Fruit fly (Drosophila melanogaster) whole organism, prepupa: ENCODE results near the gene Exn.

Experiments
- Blimp-1 ChIP-seq: fragments of 200-800 bp; sonication (Bioruptor generic); optimal IDR thresholded peaks from 3 replicates; lab custom pipeline; 2017; ENCODE audit warnings: missing biosample characterization, missing genetic modification characterization, mild to moderate bottlenecking, moderate library complexity, missing genetic modification reagents
- CG10631 ChIP-seq: fragments of 200-800 bp; sonication (Bioruptor generic); optimal IDR thresholded peaks from 2 replicates; lab custom pipeline; 2016; ENCODE audit warnings: missing biosample characterization, missing genetic modification characterization
- CG10669 ChIP-seq: fragments of 200-800 bp; sonication (Bioruptor generic); optimal IDR thresholded peaks from 3 replicates; lab custom pipeline; 2018; ENCODE audit warnings: missing biosample characterization, mild to moderate bottlenecking, missing genetic modification characterization, moderate library complexity
- CG11294 ChIP-seq: fragments of 200-800 bp; sonication (Bioruptor generic); IDR thresholded peaks from 2 replicates; pipeline ENCODE4 v1.3.6; 2022; ENCODE audit warnings: missing biosample characterization, missing genetic modification characterization
- CG11902 ChIP-seq: fragments of 200-800 bp; sonication (Bioruptor generic); optimal IDR thresholded peaks from 3 replicates; lab custom pipeline; 2016; ENCODE audit warnings: missing biosample characterization, missing genetic modification characterization
- CG15336 ChIP-seq: fragments of 200-800 bp; sonication (Bioruptor generic); IDR thresholded peaks from 2 replicates; pipeline ENCODE4 v1.3.6; 2022; ENCODE audit warnings: missing biosample characterization, missing genetic modification characterization
- CG1621 ChIP-seq: fragments of 200-800 bp; sonication (Bioruptor generic); optimal IDR thresholded peaks from 3 replicates; lab custom pipeline; 2018; ENCODE audit warnings: missing biosample characterization, mild to moderate bottlenecking, missing genetic modification characterization
- CG3032 ChIP-seq: fragments of 200-800 bp; optimal IDR thresholded peaks from 2 replicates; lab custom pipeline; 2019; ENCODE audit warnings: missing biosample characterization, mild to moderate bottlenecking, missing genetic modification characterization, moderate library complexity
- CG31627 ChIP-seq: fragments of 200-800 bp; sonication (Bioruptor generic); optimal IDR thresholded peaks from 3 replicates; lab custom pipeline; 2016; ENCODE audit warnings: missing biosample characterization, missing genetic modification characterization
- CG32006 ChIP-seq: fragments of 200-800 bp; sonication (Bioruptor generic); optimal IDR thresholded peaks from 3 replicates; lab custom pipeline; 2017; ENCODE audit warnings: missing biosample characterization, mild to moderate bottlenecking, missing genetic modification characterization
- CG34406 ChIP-seq: fragments of 200-800 bp; sonication (Bioruptor generic); optimal IDR thresholded peaks from 3 replicates; lab custom pipeline; 2016; ENCODE audit warnings: missing biosample characterization, missing genetic modification characterization
- CG3919 ChIP-seq: fragments of 200-800 bp; sonication (Bioruptor generic); optimal IDR thresholded peaks from 3 replicates; lab custom pipeline; 2016; ENCODE audit warnings: missing biosample characterization, missing genetic modification characterization
- CG4318 ChIP-seq: fragments of 200-800 bp; sonication (Bioruptor generic); optimal IDR thresholded peaks from 3 replicates; lab custom pipeline; 2017; ENCODE audit warnings: missing biosample characterization, mild to moderate bottlenecking, missing genetic modification characterization
- CG6276 ChIP-seq: fragments of 200-800 bp; sonication (Bioruptor generic); optimal IDR thresholded peaks from 2 replicates; lab custom pipeline; 2017; ENCODE audit warnings: missing biosample characterization, mild to moderate bottlenecking, missing genetic modification characterization
- CG6808 ChIP-seq: fragments of 200-800 bp; sonication (Bioruptor generic); optimal IDR thresholded peaks from 3 replicates; lab custom pipeline; 2017; ENCODE audit warnings: missing biosample characterization, missing genetic modification characterization, mild to moderate bottlenecking, moderate library complexity, missing genetic modification reagents
- CG6854 ChIP-seq: fragments of 200-800 bp; sonication (Bioruptor generic); optimal IDR thresholded peaks from 2 replicates; lab custom pipeline; 2017; ENCODE audit warnings: missing biosample characterization, mild to moderate bottlenecking, missing genetic modification characterization
- CG7368 ChIP-seq: fragments of 200-800 bp; sonication (Bioruptor generic); optimal IDR thresholded peaks from 3 replicates; lab custom pipeline; 2016; ENCODE audit warnings: missing biosample characterization, missing genetic modification characterization
- CG8119 ChIP-seq: fragments of 200-800 bp; sonication (Bioruptor generic); IDR thresholded peaks from 3 replicates; pipeline ENCODE4 v1.3.6; 2022; ENCODE audit warnings: missing biosample characterization, missing genetic modification characterization
- CG8632 ChIP-seq: fragments of 200-800 bp; sonication (Bioruptor generic); optimal IDR thresholded peaks from 3 replicates; lab custom pipeline; 2016; ENCODE audit warnings: missing biosample characterization, missing genetic modification characterization
- CG9139 ChIP-seq: fragments of 200-800 bp; sonication (Bioruptor generic); optimal IDR thresholded peaks from 3 replicates; lab custom pipeline; 2017; ENCODE audit warnings: missing biosample characterization, mild to moderate bottlenecking, missing genetic modification characterization
- Eip78C ChIP-seq: fragments of 200-800 bp; sonication (Bioruptor generic); peaks from one replicate; lab custom pipeline; 2016; ENCODE audit warnings: missing biosample characterization, missing genetic modification characterization
- Eip93F ChIP-seq: fragments of 200-800 bp; sonication (Bioruptor generic); optimal IDR thresholded peaks from 2 replicates; lab custom pipeline; 2016; ENCODE audit warnings: missing biosample characterization, mild to moderate bottlenecking, missing genetic modification characterization
- Ets21C ChIP-seq: fragments of 200-800 bp; sonication (Bioruptor generic); optimal IDR thresholded peaks from 3 replicates; lab custom pipeline; 2016; ENCODE audit warnings: missing biosample characterization, missing genetic modification characterization
- Hr4 ChIP-seq: fragments of 200-800 bp; sonication (Bioruptor generic); optimal IDR thresholded peaks from 3 replicates; lab custom pipeline; 2016; ENCODE audit warnings: missing biosample characterization, missing genetic modification characterization
- Lpt ChIP-seq: fragments of 200-800 bp; sonication (Bioruptor generic); optimal IDR thresholded peaks from 3 replicates; lab custom pipeline; 2016; ENCODE audit warnings: missing biosample characterization, missing genetic modification characterization
- Met ChIP-seq: fragments of 200-800 bp; sonication (Bioruptor generic); optimal IDR thresholded peaks from 3 replicates; lab custom pipeline; 2016; ENCODE audit warnings: missing biosample characterization, missing genetic modification characterization
- Sox102F ChIP-seq: fragments of 200-800 bp; sonication (Bioruptor generic); optimal IDR thresholded peaks from 2 replicates; lab custom pipeline; 2016; ENCODE audit warnings: missing biosample characterization, mild to moderate bottlenecking, missing genetic modification characterization
- Sox14 ChIP-seq: fragments of 200-800 bp; sonication (Bioruptor generic); optimal IDR thresholded peaks from 3 replicates; lab custom pipeline; 2016; ENCODE audit warnings: missing biosample characterization, missing genetic modification characterization
- acj6 ChIP-seq: fragments of 200-800 bp; sonication (Bioruptor generic); optimal IDR thresholded peaks from 3 replicates; lab custom pipeline; 2016; ENCODE audit warnings: missing biosample characterization, missing genetic modification characterization
- cyc ChIP-seq: fragments of 200-800 bp; sonication (Bioruptor generic); optimal IDR thresholded peaks from 3 replicates; lab custom pipeline; 2016; ENCODE audit warnings: missing biosample characterization, missing genetic modification characterization
- dac ChIP-seq: fragments of 200-800 bp; sonication (Bioruptor generic); optimal IDR thresholded peaks from 2 replicates; lab custom pipeline; 2017; ENCODE audit warnings: missing biosample characterization, mild to moderate bottlenecking, missing genetic modification characterization
- dsx ChIP-seq: fragments of 200-800 bp; optimal IDR thresholded peaks from 3 replicates; lab custom pipeline; 2019; ENCODE audit warnings: missing biosample characterization, mild to moderate bottlenecking, missing genetic modification characterization, moderate library complexity; ENCODE audit not compliant: poor library complexity, severe bottlenecking
- eg ChIP-seq: fragments of 200-800 bp; sonication (Bioruptor generic); IDR thresholded peaks from 3 replicates; pipeline ENCODE4 v1.3.6; 2022; ENCODE audit warnings: missing biosample characterization, missing genetic modification characterization
- esn ChIP-seq: fragments of 200-800 bp; sonication (Bioruptor generic); optimal IDR thresholded peaks from 2 replicates; lab custom pipeline; 2016; ENCODE audit warnings: missing biosample characterization, mild to moderate bottlenecking, missing genetic modification characterization, moderate library complexity
- fd85E ChIP-seq: fragments of 200-800 bp; sonication (Bioruptor generic); optimal IDR thresholded peaks from 3 replicates; lab custom pipeline; 2016; ENCODE audit warnings: missing biosample characterization, missing genetic modification characterization
- fkh ChIP-seq: fragments of 200-800 bp; sonication (Bioruptor generic); optimal IDR thresholded peaks from 3 replicates; lab custom pipeline; 2017; ENCODE audit warnings: missing biosample characterization, mild to moderate bottlenecking, missing genetic modification characterization, moderate library complexity
- lz ChIP-seq: fragments of 200-800 bp; sonication (Bioruptor generic); optimal IDR thresholded peaks from 3 replicates; lab custom pipeline; 2016; ENCODE audit warnings: missing biosample characterization, missing genetic modification characterization
- net ChIP-seq: fragments of 200-800 bp; sonication (Bioruptor generic); optimal IDR thresholded peaks from 3 replicates; lab custom pipeline; 2016; ENCODE audit warnings: missing biosample characterization, missing genetic modification characterization
- pdm3 ChIP-seq: fragments of 200-800 bp; sonication (Bioruptor generic); optimal IDR thresholded peaks from 3 replicates; lab custom pipeline; 2016; ENCODE audit warnings: missing biosample characterization, missing genetic modification characterization
- ss ChIP-seq, 2 experiments: fragments of 200-800 bp; sonication (Bioruptor generic); optimal IDR thresholded peaks; 2 replicates in 1 of 2; 3 replicates in 1 of 2; lab custom pipeline; 2017 to 2018; ENCODE audit warnings: mild to moderate bottlenecking in 2 of 2, missing biosample characterization in 2 of 2, missing genetic modification characterization in 2 of 2, moderate library complexity in 1 of 2
- svp ChIP-seq: fragments of 200-800 bp; sonication (Bioruptor generic); peaks from one replicate; lab custom pipeline; 2016; ENCODE audit warnings: missing biosample characterization, missing genetic modification characterization

The Exn gene

dm6 chr3L:17010492-17011303, 40.9 kb downstream of the Exn start (continued):
- TF ChIP-seq CG9139 (GFP tag; lab: Kevin White, UChicago) (no peak), CG6854 (GFP tag; lab: Kevin White, UChicago) (no peak), CG34406 (peak; percentile 30), CG11902 (no peak), Eip78C (peak; percentile 83), CG1621 (tag; lab: Kevin White, UChicago) (no peak), CG15336 (no peak), lz (GFP tag; lab: Kevin White, UChicago) (peak; percentile 55), CG8632 (GFP tag; lab: Kevin White, UChicago) (peak; percentile 42), fd85E (GFP tag; lab: Kevin White, UChicago) (peak; percentile 17), CG8119 (GFP tag; lab: Robert Waterston, UW) (no peak), acj6 (GFP tag; lab: Kevin White, UChicago) (peak; percentile 38), esn (GFP tag; lab: Kevin White, UChicago) (peak; percentile 77), CG6276 (no peak), Sox102F (GFP tag; lab: Kevin White, UChicago) (peak; percentile 34), CG3032 (tag; lab: Kevin White, UChicago) (peak; percentile 35), CG10669 (GFP tag; lab: Kevin White, UChicago) (no peak), CG11294 (GFP tag; lab: Robert Waterston, UW) (no peak), Eip93F (no peak), CG10631 (GFP tag; lab: Kevin White, UChicago) (peak; percentile 65), Hr4 (GFP tag; lab: Kevin White, UChicago) (peak; percentile 41), cyc (GFP tag; lab: Kevin White, UChicago) (no peak)

dm6 chr3L:17011351-17012016, 41.7 kb downstream of the Exn start:
- TF ChIP-seq CG32006 (GFP tag; lab: Kevin White, UChicago) (no peak), CG6276 (peak; percentile 11), CG1621 (tag; lab: Kevin White, UChicago) (no peak), Lpt (GFP tag; lab: Kevin White, UChicago) (peak; percentile 16), net (GFP tag; lab: Kevin White, UChicago) (no peak), CG6854 (GFP tag; lab: Kevin White, UChicago) (no peak), svp (GFP tag; lab: Kevin White, UChicago) (peak; percentile 93), Blimp-1 (peak; percentile 98), fkh (GFP tag; lab: Kevin White, UChicago) (no peak)

- TF ChIP-seq CG10631 (GFP tag; lab: Kevin White, UChicago) (no peak), CG15336 (no peak; the same call in 1 of the 2 replicates), Eip93F (no peak), CG6276 (no peak), ss (GFP tag; optimal IDR thresholded peaks at IDR 0.05; lab: Kevin White, UChicago) (peak; percentile 73 to 78), Sox14 (GFP tag; lab: Kevin White, UChicago) (peak; percentile 68), CG3032 (tag; lab: Kevin White, UChicago) (peak; percentile 28), Ets21C (GFP tag; lab: Kevin White, UChicago) (peak; percentile 36), CG4318 (no peak), CG31627 (peak; percentile 37), Sox102F (GFP tag; lab: Kevin White, UChicago) (peak; percentile 49), CG11294 (GFP tag; lab: Robert Waterston, UW) (no peak), Met (peak; percentile 68), cyc (GFP tag; lab: Kevin White, UChicago) (peak; percentile 63), dac (GFP tag; lab: Kevin White, UChicago) (no peak), CG34406 (peak; percentile 54), CG10669 (GFP tag; lab: Kevin White, UChicago) (peak; percentile 53), CG3919 (GFP tag; lab: Kevin White, UChicago) (peak; percentile 75), CG11902 (no peak), CG8632 (GFP tag; lab: Kevin White, UChicago) (peak; percentile 40), CG6808 (peak; percentile 69), pdm3 (GFP tag; lab: Kevin White, UChicago) (peak; percentile 52), eg (peak; percentile 39), Lpt (GFP tag; lab: Kevin White, UChicago) (no peak), CG6854 (GFP tag; lab: Kevin White, UChicago) (peak; percentile 81), CG7368 (peak; percentile 51), dsx (peak; percentile 17)
These were observed 42.4 kb downstream of the Exn start, which contains the start of gene CG3764 for dm6 chr3L:17012017-17012719. Gene CG3764, minus strand, starts transcription at chr3L:17012565.
